Fruit fly (Drosophila melanogaster): Measurements from ENCODE around the gene CG34177.

CG34177 gene

DNA sequence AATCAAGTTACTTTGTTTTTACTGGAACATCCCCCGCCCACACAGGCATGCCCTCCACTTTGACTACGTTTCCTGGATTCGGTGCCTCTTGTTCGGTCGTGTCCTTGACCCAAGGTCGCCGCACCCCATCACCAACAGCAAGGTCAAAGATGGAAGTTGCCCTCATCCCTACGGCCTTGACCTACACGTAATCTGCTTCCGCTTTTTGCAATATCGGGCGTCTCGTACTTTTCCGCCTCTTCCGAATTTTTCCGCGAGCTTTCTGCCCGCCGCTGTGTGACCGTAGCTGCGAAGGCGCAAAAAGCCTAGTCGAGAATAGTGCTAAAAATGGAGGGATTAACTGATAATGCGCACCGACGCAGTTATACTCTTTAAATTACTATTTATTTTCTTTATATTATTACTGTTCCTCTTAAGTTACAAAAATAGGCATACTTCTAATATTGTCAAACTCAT lies 22.9 kb downstream of the CG34177 start, which contains the start of gene Gs1l (continued):
- TF ChIP-seq CG10431 (GFP tag; optimal IDR thresholded peaks at IDR 0.05) (no peak), NFAT (GFP tag; IDR thresholded peaks at IDR 0.05) (peak; percentile 94), CG11085 (GFP tag; IDR thresholded peaks at IDR 0.05) (no peak), CG11723 (GFP tag; optimal IDR thresholded peaks at IDR 0.05) (no peak), Xrp1 (GFP tag; IDR thresholded peaks at IDR 0.05) (peak; percentile 33; the same call in 1 of the 2 replicates), ftz-f1 (GFP tag; optimal IDR thresholded peaks at IDR 0.05) (peak; percentile 88), crol (GFP tag; IDR thresholded peaks at IDR 0.05) (0 out of 2 replicates have a peak, but pooled peaks have one; percentile 15), Jarid2 (GFP tag; optimal IDR thresholded peaks at IDR 0.05) (no peak), slbo (GFP tag; IDR thresholded peaks at IDR 0.05) (peak; percentile 47; the same call in 1 of the 2 replicates), MESR4 (GFP tag; optimal IDR thresholded peaks at IDR 0.05) (peak; percentile 35), Hr3 (GFP tag; optimal IDR thresholded peaks at IDR 0.05) (no peak), E2f2 (GFP tag; IDR thresholded peaks at IDR 0.05) (peak; percentile 77), CG2678 (tag; optimal IDR thresholded peaks at IDR 0.05) (peak; percentile 38), en (GFP tag; optimal IDR thresholded peaks at IDR 0.05) (no peak), CG18262 (tag; optimal IDR thresholded peaks at IDR 0.05) (peak; percentile 8), Doc2 (GFP tag; IDR thresholded peaks at IDR 0.05) (no peak), CG34376 (GFP tag; optimal IDR thresholded peaks at IDR 0.05) (peak; percentile 36), CG2199 (GFP tag; IDR thresholded peaks at IDR 0.05) (no peak), CG10979 (tag; optimal IDR thresholded peaks at IDR 0.05) (peak; percentile 11), Dp (GFP tag; optimal IDR thresholded peaks at IDR 0.05) (peak; percentile 54), CG13894 (tag; optimal IDR thresholded peaks at IDR 0.05) (peak; percentile 54), sob (GFP tag; IDR thresholded peaks at IDR 0.05) (peak; percentile 38; the same call in 1 of the 2 replicates), CG8359 (GFP tag; optimal IDR thresholded peaks at IDR 0.05; ENCODE audit: borderline replicate concordance) (no peak), CG8765 (GFP tag; IDR thresholded peaks at IDR 0.05) (no peak; the same call in 1 of the 2 replicates), BtbVII (GFP tag; optimal IDR thresholded peaks at IDR 0.05) (no peak), sna (GFP tag; IDR thresholded peaks at IDR 0.05; ENCODE audit: partially characterized antibody) (no peak), danr (GFP tag; IDR thresholded peaks at IDR 0.05) (no peak), CG10147 (GFP tag; optimal IDR thresholded peaks at IDR 0.05) (peak; percentile 24), CG7745 (tag; optimal IDR thresholded peaks at IDR 0.05) (no peak), Ets97D (GFP tag; optimal IDR thresholded peaks at IDR 0.05) (peak; percentile 5), CG7372 (GFP tag; IDR thresholded peaks at IDR 0.05) (no peak), grau (tag; optimal IDR thresholded peaks at IDR 0.05) (peak; percentile 33), D (optimal IDR thresholded peaks at IDR 0.05) (no peak), D (GFP tag; optimal IDR thresholded peaks at IDR 0.05) (no peak), Blimp-1 (GFP tag; optimal IDR thresholded peaks at IDR 0.05) (peak; percentile 22), fru (optimal IDR thresholded peaks at IDR 0.05) (no peak), CG32532 (GFP tag; IDR thresholded peaks at IDR 0.05) (peak; percentile 33; the same call in 1 of the 2 replicates), emc (GFP tag; optimal IDR thresholded peaks at IDR 0.05) (no peak), az2 (GFP tag; optimal IDR thresholded peaks at IDR 0.05) (no peak), CG14710 (tag; optimal IDR thresholded peaks at IDR 0.05) (peak; percentile 16), D19A (tag; optimal IDR thresholded peaks at IDR 0.05) (peak; percentile 99), Dek (tag; optimal IDR thresholded peaks at IDR 0.05) (peak; percentile 38), CG14667 (GFP tag; IDR thresholded peaks at IDR 0.05) (no peak), CG9817 (tag; optimal IDR thresholded peaks at IDR 0.05) (no peak), Ets65A (GFP tag) (no peak), CG16779 (GFP tag; IDR thresholded peaks at IDR 0.05) (no peak), CG30431 (GFP tag; optimal IDR thresholded peaks at IDR 0.05) (no peak), Drgx (GFP tag; IDR thresholded peaks at IDR 0.05) (peak; percentile 54), bsh (GFP tag; optimal IDR thresholded peaks at IDR 0.05) (no peak), CHES-1-like (GFP tag; optimal IDR thresholded peaks at IDR 0.05) (no peak), CG1603 (tag; optimal IDR thresholded peaks at IDR 0.05) (no peak), lbe (GFP tag; optimal IDR thresholded peaks at IDR 0.05) (no peak)

All from whole organism, embryonic.